Fruit fly (Drosophila melanogaster) whole organism, embryonic: ENCODE results near the gene CG5969.

Experiments used
- Aef1 ChIP-seq: fragments of 200-800 bp; sonication (Bioruptor generic); IDR thresholded peaks from 3 replicates; pipeline ENCODE4 v1.3.6; 2022; ENCODE audit warnings: missing biosample characterization, missing genetic modification characterization
- Atf6 ChIP-seq: fragments of 200-800 bp; sonication (Bioruptor generic); IDR thresholded peaks from 2 replicates; pipeline ENCODE4 v1.3.6; 2022; ENCODE audit warnings: missing biosample characterization, missing genetic modification characterization
- B-H2 ChIP-seq: fragments of 200-800 bp; sonication (Bioruptor generic); optimal IDR thresholded peaks from 2 replicates; lab custom pipeline; 2018; ENCODE audit warnings: missing biosample characterization, mild to moderate bottlenecking, missing genetic modification characterization
- CG10274 ChIP-seq: fragments of 200-800 bp; sonication (Bioruptor generic); optimal IDR thresholded peaks from 3 replicates; lab custom pipeline; 2017; ENCODE audit warnings: missing biosample characterization, mild to moderate bottlenecking, missing genetic modification characterization
- CG11695 ChIP-seq: fragments of 200-800 bp; sonication (Bioruptor generic); IDR thresholded peaks from 3 replicates; pipeline ENCODE4 v1.3.6; 2022; ENCODE audit warnings: missing biosample characterization, missing genetic modification characterization
- CG12104 ChIP-seq: fragments of 200-800 bp; sonication (Bioruptor generic); optimal IDR thresholded peaks from 3 replicates; lab custom pipeline; 2016; ENCODE audit warnings: missing biosample characterization, missing genetic modification characterization
- CG1233 ChIP-seq: fragments of 200-800 bp; sonication (Bioruptor generic); optimal IDR thresholded peaks from 4 replicates; lab custom pipeline; 2018; ENCODE audit warnings: missing biosample characterization, mild to moderate bottlenecking, missing genetic modification characterization
- CG17186 ChIP-seq: fragments of 200-800 bp; sonication (Bioruptor generic); optimal IDR thresholded peaks from 3 replicates; lab custom pipeline; 2017; ENCODE audit warnings: missing biosample characterization, missing genetic modification reagents, missing genetic modification characterization
- CG2120 ChIP-seq: fragments of 200-800 bp; sonication (Bioruptor generic); optimal IDR thresholded peaks from 3 replicates; lab custom pipeline; 2016; ENCODE audit warnings: missing biosample characterization, missing genetic modification characterization
- CG30403 ChIP-seq: fragments of 200-800 bp; sonication (Bioruptor generic); optimal IDR thresholded peaks from 3 replicates; lab custom pipeline; 2016; ENCODE audit warnings: missing biosample characterization, missing genetic modification characterization
- CG32532 ChIP-seq: fragments of 200-800 bp; sonication (Bioruptor generic); IDR thresholded peaks from 2 replicates; pipeline ENCODE4 v1.3.6; 2022; ENCODE audit warnings: missing biosample characterization, missing genetic modification characterization
- CG4617 ChIP-seq: fragments of 200-800 bp; sonication (Bioruptor generic); optimal IDR thresholded peaks from 3 replicates; lab custom pipeline; 2016; ENCODE audit warnings: missing biosample characterization, missing genetic modification characterization, borderline replicate concordance
- CG6765 ChIP-seq: fragments of 200-800 bp; sonication (Bioruptor generic); optimal IDR thresholded peaks from 3 replicates; lab custom pipeline; 2017; ENCODE audit warnings: missing biosample characterization, mild to moderate bottlenecking, missing genetic modification characterization
- CG6854 ChIP-seq: fragments of 200-800 bp; sonication (Bioruptor generic); optimal IDR thresholded peaks from 3 replicates; lab custom pipeline; 2017; ENCODE audit warnings: missing biosample characterization, mild to moderate bottlenecking, missing genetic modification characterization
- CG7745 ChIP-seq: fragments of 200-800 bp; sonication (Bioruptor generic); optimal IDR thresholded peaks from 2 replicates; lab custom pipeline; 2018; ENCODE audit warnings: missing biosample characterization, mild to moderate bottlenecking, missing genetic modification characterization, moderate library complexity
- CG8281 ChIP-seq: fragments of 200-800 bp; sonication (Bioruptor generic); optimal IDR thresholded peaks from 2 replicates; lab custom pipeline; 2018; ENCODE audit warnings: missing biosample characterization, mild to moderate bottlenecking, missing genetic modification characterization, moderate library complexity
- CG9797 ChIP-seq: fragments of 200-800 bp; sonication (Bioruptor generic); optimal IDR thresholded peaks from 3 replicates; lab custom pipeline; 2018; ENCODE audit warnings: missing biosample characterization, mild to moderate bottlenecking, missing genetic modification characterization
- CrebB ChIP-seq: fragments of 200-800 bp; sonication (Bioruptor generic); optimal IDR thresholded peaks from 3 replicates; lab custom pipeline; 2018; ENCODE audit warnings: missing biosample characterization, mild to moderate bottlenecking, missing genetic modification characterization
- D ChIP-seq, 2 experiments: fragments of 200-800 bp in 1 of 2; fragments of >200 bp in 1 of 2; sonication (Bioruptor generic) in 1 of 2; optimal IDR thresholded peaks; 2 replicates in 1 of 2; 3 replicates in 1 of 2; lab custom pipeline; 2017; ENCODE audit warnings: mild to moderate bottlenecking in 1 of 2, missing biosample characterization in 1 of 2, missing genetic modification characterization in 1 of 2, missing genetic modification reagents in 1 of 2
- D19A ChIP-seq: fragments of 200-800 bp; optimal IDR thresholded peaks from 3 replicates; lab custom pipeline; 2019; ENCODE audit warnings: missing biosample characterization, mild to moderate bottlenecking, missing genetic modification characterization, moderate library complexity
- Dip2 ChIP-seq: fragments of 200-800 bp; sonication (Bioruptor generic); IDR thresholded peaks from 2 replicates; pipeline ENCODE4 v1.3.6; 2022; ENCODE audit warnings: missing biosample characterization, missing genetic modification characterization
- ERR ChIP-seq: fragments of 200-800 bp; sonication (Bioruptor generic); optimal IDR thresholded peaks from 2 replicates; lab custom pipeline; 2016; ENCODE audit warnings: missing biosample characterization, missing genetic modification characterization
- Ets65A ChIP-seq: fragments of 200-800 bp; sonication (Bioruptor generic); peaks from one replicate; lab custom pipeline; 2016; ENCODE audit warnings: missing biosample characterization, missing genetic modification characterization
- GATAe ChIP-seq: fragments of 200-800 bp; sonication (Bioruptor generic); conservative IDR thresholded peaks from 2 replicates; pipeline ENCODE4 v1.3.6; 2022; ENCODE audit warnings: missing biosample characterization, missing genetic modification characterization
- H2.0 ChIP-seq: fragments of 200-800 bp; sonication (Bioruptor generic); IDR thresholded peaks from 2 replicates; pipeline ENCODE4 v1.3.6; 2022; ENCODE audit warnings: missing biosample characterization, missing genetic modification characterization
- Hand ChIP-seq: fragments of 200-800 bp; sonication (Bioruptor generic); optimal IDR thresholded peaks from 2 replicates; lab custom pipeline; 2017; ENCODE audit warnings: mild to moderate bottlenecking, missing biosample characterization, missing genetic modification reagents, missing genetic modification characterization
- Rx ChIP-seq: fragments of 200-800 bp; sonication (Bioruptor generic); IDR thresholded peaks from 2 replicates; pipeline ENCODE4 v1.3.6; 2022; ENCODE audit warnings: missing biosample characterization, missing genetic modification characterization
- Sox100B ChIP-seq: fragments of 200-800 bp; sonication (Bioruptor generic); optimal IDR thresholded peaks from 3 replicates; lab custom pipeline; 2018; ENCODE audit warnings: missing biosample characterization, mild to moderate bottlenecking, missing genetic modification characterization
- Xrp1 ChIP-seq: fragments of 200-800 bp; sonication (Bioruptor generic); IDR thresholded peaks from 2 replicates; pipeline ENCODE4 v1.3.6; 2022; ENCODE audit warnings: missing biosample characterization, missing genetic modification characterization
- abd-A ChIP-seq: fragments of 200-800 bp; sonication (Bioruptor generic); optimal IDR thresholded peaks from 3 replicates; lab custom pipeline; 2019; ENCODE audit warnings: missing biosample characterization, mild to moderate bottlenecking, missing genetic modification characterization, moderate library complexity
- ac ChIP-seq: fragments of 200-800 bp; sonication (Bioruptor generic); optimal IDR thresholded peaks from 3 replicates; lab custom pipeline; 2017; ENCODE audit warnings: missing biosample characterization, mild to moderate bottlenecking, missing genetic modification characterization
- amos ChIP-seq: fragments of 200-800 bp; sonication (Bioruptor generic); IDR thresholded peaks from 2 replicates; pipeline ENCODE4 v1.3.6; 2022; ENCODE audit warnings: missing biosample characterization, missing genetic modification characterization; ENCODE audit not compliant: partially characterized antibody
- ap ChIP-seq: fragments of 200-800 bp; sonication (Bioruptor generic); IDR thresholded peaks from 2 replicates; pipeline ENCODE4 v1.3.6; 2022; ENCODE audit warnings: missing biosample characterization, missing genetic modification characterization
- ato ChIP-seq: fragments of 200-800 bp; sonication (Bioruptor generic); IDR thresholded peaks from 2 replicates; pipeline ENCODE4 v1.3.6; 2022; ENCODE audit warnings: missing biosample characterization, missing genetic modification characterization; ENCODE audit not compliant: partially characterized antibody
- bsh ChIP-seq, 2 experiments: fragments of 200-800 bp; sonication (Bioruptor generic); optimal IDR thresholded peaks; 2 replicates each; lab custom pipeline; 2017 to 2018; ENCODE audit warnings: mild to moderate bottlenecking in 2 of 2, missing biosample characterization in 2 of 2, missing genetic modification characterization in 2 of 2, moderate library complexity in 1 of 2
- crp ChIP-seq, 2 experiments: fragments of 200-800 bp; sonication (Bioruptor generic); optimal IDR thresholded peaks; 2 replicates in 1 of 2; 3 replicates in 1 of 2; lab custom pipeline; 2017; ENCODE audit warnings: missing biosample characterization in 2 of 2, missing genetic modification characterization in 2 of 2, mild to moderate bottlenecking in 1 of 2, moderate library complexity in 1 of 2
- dmrt99B ChIP-seq: fragments of 200-800 bp; sonication (Bioruptor generic); optimal IDR thresholded peaks from 2 replicates; lab custom pipeline; 2018; ENCODE audit warnings: missing biosample characterization, mild to moderate bottlenecking, missing genetic modification characterization, moderate library complexity
- exex ChIP-seq: fragments of 200-800 bp; sonication (Bioruptor generic); optimal IDR thresholded peaks from 4 replicates; lab custom pipeline; 2018; ENCODE audit warnings: missing biosample characterization, mild to moderate bottlenecking, missing genetic modification characterization, moderate library complexity
- gcm2 ChIP-seq: fragments of 200-800 bp; sonication (Bioruptor generic); optimal IDR thresholded peaks from 2 replicates; lab custom pipeline; 2016; ENCODE audit warnings: missing biosample characterization, missing genetic modification characterization
- gem ChIP-seq: fragments of 200-800 bp; sonication (Bioruptor generic); optimal IDR thresholded peaks from 2 replicates; lab custom pipeline; 2019; ENCODE audit warnings: missing biosample characterization, mild to moderate bottlenecking, missing genetic modification characterization, moderate library complexity
- lbe ChIP-seq: fragments of 200-800 bp; sonication (Bioruptor generic); optimal IDR thresholded peaks from 2 replicates; lab custom pipeline; 2016; ENCODE audit warnings: missing biosample characterization, mild to moderate bottlenecking, missing genetic modification characterization
- mam ChIP-seq: fragments of 200-800 bp; sonication (Bioruptor generic); optimal IDR thresholded peaks from 3 replicates; lab custom pipeline; 2016; ENCODE audit warnings: missing biosample characterization, missing genetic modification characterization
- nerfin-1 ChIP-seq: fragments of 200-800 bp; sonication (Bioruptor generic); optimal IDR thresholded peaks from 3 replicates; lab custom pipeline; 2019; ENCODE audit warnings: missing biosample characterization, mild to moderate bottlenecking, missing genetic modification characterization, moderate library complexity
- pan ChIP-seq, 4 experiments: fragments of >200 bp in 3 of 4; fragments of 200-800 bp in 1 of 4; sonication (Bioruptor generic) in 1 of 4; optimal IDR thresholded peaks in 3 of 4; IDR thresholded peaks in 1 of 4; 2 replicates each; pipeline versions ENCODE4 v1.3.6 to Lab custom; 2017 to 2022; ENCODE audit warnings: missing biosample characterization in 2 of 4, missing genetic modification characterization in 2 of 4, mixed read lengths in 1 of 4
- pros ChIP-seq: fragments of 200-800 bp; sonication (Bioruptor generic); optimal IDR thresholded peaks from 3 replicates; lab custom pipeline; 2019; ENCODE audit warnings: missing biosample characterization, mild to moderate bottlenecking, missing genetic modification characterization, moderate library complexity
- run ChIP-seq: fragments of 200-800 bp; sonication (Bioruptor generic); optimal IDR thresholded peaks from 3 replicates; lab custom pipeline; 2018; ENCODE audit warnings: missing biosample characterization, mild to moderate bottlenecking, missing genetic modification characterization
- sc ChIP-seq, 3 experiments: fragments of >200 bp in 2 of 3; fragments of 200-800 bp in 1 of 3; sonication (Bioruptor generic) in 1 of 3; optimal IDR thresholded peaks; 2 replicates in 2 of 3; 3 replicates in 1 of 3; lab custom pipeline; 2017; ENCODE audit warnings: mild to moderate bottlenecking in 1 of 3, missing biosample characterization in 1 of 3, missing genetic modification characterization in 1 of 3, missing genetic modification reagents in 1 of 3
- scrt ChIP-seq: fragments of 200-800 bp; sonication (Bioruptor generic); optimal IDR thresholded peaks from 2 replicates; lab custom pipeline; 2018; ENCODE audit warnings: missing biosample characterization, mild to moderate bottlenecking, missing genetic modification characterization, moderate library complexity
- vfl ChIP-seq: fragments of 200-800 bp; sonication (Bioruptor generic); optimal IDR thresholded peaks from 2 replicates; lab custom pipeline; 2016; ENCODE audit warnings: missing biosample characterization, missing genetic modification characterization

Gene CG5969

dm6 chr3L:20507552-20507951 is 34.0 kb downstream of the CG5969 start (continued):
- no peak for TF ChIP-seq dmrt99B (tag; lab: Kevin White, UChicago)
- no peak for TF ChIP-seq lbe (GFP tag; lab: Kevin White, UChicago)
- no peak for TF ChIP-seq CG10274 (GFP tag; lab: Kevin White, UChicago)
- TF ChIP-seq gem (tag; lab: Kevin White, UChicago), result peak; percentile 22
- no peak for TF ChIP-seq CG17186 (GFP tag; lab: Kevin White, UChicago)
- TF ChIP-seq B-H2 (GFP tag; lab: Kevin White, UChicago), result no peak
- TF ChIP-seq CG4617 (GFP tag; lab: Kevin White, UChicago), result no peak
- no peak for TF ChIP-seq CG2120 (GFP tag; lab: Kevin White, UChicago)
- peak; percentile 28 for TF ChIP-seq CG1233 (GFP tag; lab: Kevin White, UChicago)
- no peak for TF ChIP-seq ERR (GFP tag; lab: Kevin White, UChicago)
- TF ChIP-seq amos (GFP tag; lab: Robert Waterston, UW), result no peak
- TF ChIP-seq D19A (tag; lab: Kevin White, UChicago), result no peak
- TF ChIP-seq CG12104 (GFP tag; lab: Kevin White, UChicago), result no peak
- no peak for TF ChIP-seq ap (GFP tag; lab: Robert Waterston, UW)
- peak; percentile 56; the same call in 1 of the 2 replicates for TF ChIP-seq Xrp1 (GFP tag; lab: Robert Waterston, UW)
- TF ChIP-seq ac (GFP tag; lab: Kevin White, UChicago), result no peak
- no peak for TF ChIP-seq vfl (GFP tag; lab: Kevin White, UChicago)
- no peak for TF ChIP-seq Sox100B (GFP tag; lab: Kevin White, UChicago)
- peak; percentile 12 for TF ChIP-seq mam (GFP tag; lab: Kevin White, UChicago)
- TF ChIP-seq CG6854 (GFP tag; lab: Kevin White, UChicago), result no peak
- no peak for TF ChIP-seq H2.0
- TF ChIP-seq Ets65A (GFP tag; lab: Kevin White, UChicago), result no peak
- no peak for TF ChIP-seq CrebB
- TF ChIP-seq CG8281 (tag; lab: Kevin White, UChicago), result no peak
- TF ChIP-seq Rx, result 0 out of 2 replicates have a peak, but pooled peaks have one; percentile 6
- TF ChIP-seq Atf6 (GFP tag; lab: Robert Waterston, UW), result no peak
- TF ChIP-seq scrt (GFP tag; lab: Kevin White, UChicago), result no peak
- TF ChIP-seq Dip2 (GFP tag; lab: Robert Waterston, UW), result no peak
- TF ChIP-seq CG30403 (GFP tag; lab: Kevin White, UChicago), result no peak
- no peak for TF ChIP-seq D (optimal IDR thresholded peaks at IDR 0.05; lab: Kevin White, UChicago)
- TF ChIP-seq D (GFP tag; optimal IDR thresholded peaks at IDR 0.05; lab: Kevin White, UChicago), result peak; percentile 25
- TF ChIP-seq Hand, result no peak
- no peak for TF ChIP-seq sc (optimal IDR thresholded peaks at IDR 0.05; lab: Kevin White, UChicago)
- no peak for TF ChIP-seq sc (GFP tag; optimal IDR thresholded peaks at IDR 0.05; lab: Kevin White, UChicago)
- TF ChIP-seq pros (GFP tag; lab: Kevin White, UChicago), result no peak
- TF ChIP-seq pan (optimal IDR thresholded peaks at IDR 0.05; lab: Kevin White, UChicago), result no peak
- TF ChIP-seq pan (GFP tag; optimal IDR thresholded peaks at IDR 0.05 in 1 of 2, IDR thresholded peaks at IDR 0.05 in 1 of 2), result no peak
- no peak for TF ChIP-seq CG9797 (GFP tag; lab: Kevin White, UChicago)
- no peak for TF ChIP-seq abd-A
- TF ChIP-seq nerfin-1 (tag; lab: Kevin White, UChicago), result no peak
- TF ChIP-seq gcm2 (GFP tag; lab: Kevin White, UChicago), result no peak
- TF ChIP-seq CG32532 (GFP tag; lab: Robert Waterston, UW), result no peak
- TF ChIP-seq CG6765 (GFP tag; lab: Kevin White, UChicago), result no peak
- TF ChIP-seq exex (tag; lab: Kevin White, UChicago), result no peak
- TF ChIP-seq crp (GFP tag; optimal IDR thresholded peaks at IDR 0.05; lab: Kevin White, UChicago), result no peak
- TF ChIP-seq ato, result no peak
- no peak for TF ChIP-seq run (tag; lab: Kevin White, UChicago)
- peak in 1 of 2 experiments; percentile 17 for TF ChIP-seq bsh (GFP tag; optimal IDR thresholded peaks at IDR 0.05; lab: Kevin White, UChicago)
- TF ChIP-seq Aef1, result no peak
- TF ChIP-seq GATAe (GFP tag; lab: Robert Waterston, UW), result no peak
- TF ChIP-seq CG7745 (tag; lab: Kevin White, UChicago), result peak; percentile 37
- TF ChIP-seq CG11695, result no peak
